Worm (Caenorhabditis elegans) whole organism, dauer: ENCODE results near the gene lgc-17.

Experiments used
- unc-62 ChIP-seq: sonication (generic microtip); optimal IDR thresholded peaks from 2 replicates; lab custom pipeline; 2017; ENCODE audit warnings: missing biosample characterization, missing genetic modification reagents, missing genetic modification characterization

lgc-17 gene

ce11 chrX:12164943-12165342 lies 43.6 kb downstream of the lgc-17 start:
- TF ChIP-seq unc-62 (GFP tag; lab: Kevin White, UChicago): no peak

DNA sequence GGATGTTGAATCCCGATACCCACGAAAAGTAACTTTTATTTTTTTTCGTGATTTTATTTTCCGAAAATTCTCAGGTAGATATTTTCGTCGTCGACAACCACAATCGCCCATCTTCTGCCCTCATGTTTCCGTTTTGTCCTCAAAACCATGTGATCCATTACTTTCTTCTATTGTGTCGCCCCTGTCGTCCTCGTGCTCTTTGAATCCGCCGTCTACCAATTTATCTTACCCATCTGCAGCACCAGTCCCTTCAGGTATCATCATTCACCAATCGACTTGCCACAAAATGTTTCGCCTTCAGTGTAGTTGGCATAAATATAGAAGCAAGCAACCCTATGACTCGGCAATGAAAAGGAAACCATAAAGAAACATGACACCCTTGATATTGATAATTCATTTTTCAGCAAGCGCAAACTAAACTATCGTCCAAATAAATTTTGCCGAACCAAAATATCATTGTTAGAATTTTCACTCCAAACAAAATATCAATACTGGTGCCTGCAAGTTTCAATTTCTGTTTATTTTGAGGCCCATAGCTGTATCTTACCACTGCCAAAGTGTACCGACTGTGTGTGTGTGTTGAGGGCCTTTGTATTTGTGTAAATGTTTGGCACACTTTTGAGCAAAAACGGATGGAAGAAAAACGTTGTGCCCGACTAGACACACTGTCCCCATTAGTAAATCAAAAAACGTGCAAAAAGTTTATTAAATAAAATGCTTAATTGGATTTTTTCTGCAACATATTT lies 46.4 kb downstream of the lgc-17 start:
- no peak for TF ChIP-seq unc-62 (GFP tag; lab: Kevin White, UChicago)

DNA sequence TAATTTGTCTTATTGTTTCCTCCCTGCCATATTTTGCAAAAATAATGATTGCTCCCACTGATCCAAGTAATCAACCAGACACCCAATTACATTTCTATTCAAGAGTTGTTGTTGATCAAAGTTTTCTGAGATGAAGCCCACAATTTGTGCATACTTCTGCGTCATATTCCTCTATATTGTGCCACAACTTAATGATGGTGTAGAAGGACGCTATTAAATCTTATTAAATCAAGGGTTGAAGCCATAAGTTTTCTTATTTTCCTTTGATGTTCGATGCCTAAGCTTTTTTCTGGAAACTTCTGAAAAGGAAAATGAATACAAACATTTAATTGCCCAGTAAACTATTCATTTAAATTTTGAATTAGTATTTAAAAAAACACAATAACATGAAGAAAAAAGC lies 47.4 kb downstream of the lgc-17 start:
- TF ChIP-seq unc-62 (GFP tag; lab: Kevin White, UChicago): no peak

DNA sequence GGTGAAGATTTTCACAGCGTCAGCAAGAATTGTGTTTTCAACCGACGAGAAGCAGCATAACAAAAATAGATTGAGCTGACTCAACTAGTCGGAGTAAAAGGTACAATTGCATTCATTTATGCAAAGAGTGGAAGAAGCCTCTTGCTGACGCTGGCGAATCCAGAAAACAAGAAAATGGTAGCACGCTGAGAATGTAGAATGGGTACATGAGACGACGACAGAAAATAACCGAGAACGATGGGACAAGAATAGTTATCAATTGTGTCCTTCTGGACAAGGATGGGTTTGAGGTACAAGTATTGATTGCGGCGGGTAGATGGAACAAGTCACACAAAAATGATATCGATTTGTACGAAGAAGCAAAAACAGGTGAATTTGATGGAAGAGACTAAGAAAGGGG lies 48.0 kb downstream of the lgc-17 start:
- TF ChIP-seq unc-62 (GFP tag; lab: Kevin White, UChicago): no peak

DNA sequence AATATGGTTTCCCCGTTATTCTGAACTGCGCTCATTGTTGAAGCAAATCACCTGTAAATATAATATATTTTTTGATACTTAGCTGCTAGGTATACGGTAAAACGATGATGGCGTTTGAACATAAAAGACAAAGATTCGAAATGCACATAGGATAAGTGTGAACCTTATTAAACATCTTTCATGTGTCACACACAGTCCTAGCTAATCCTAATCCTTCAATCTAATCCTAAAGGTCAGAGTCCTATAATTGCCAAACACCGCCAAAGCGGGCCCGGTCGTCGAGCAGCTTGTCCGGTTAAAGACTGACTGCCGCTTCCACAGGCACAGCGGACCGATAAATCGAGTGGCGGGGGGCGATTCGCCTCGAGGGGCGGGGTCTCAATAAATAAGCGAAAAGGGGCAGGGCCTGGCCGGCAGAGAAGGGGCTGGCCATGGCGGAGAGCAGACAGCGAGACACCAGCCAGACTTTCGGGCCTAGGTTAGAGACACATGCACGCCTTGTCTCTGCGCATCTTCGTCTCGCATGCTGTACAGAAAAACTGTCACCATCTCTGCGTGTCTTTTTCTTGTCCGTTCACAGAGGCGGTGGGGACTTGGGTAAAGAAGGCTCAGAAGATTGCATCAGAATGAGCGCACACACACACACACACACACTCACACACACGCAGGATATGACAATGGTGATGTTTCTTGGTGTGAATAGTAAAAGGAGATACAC lies 50.4 kb downstream of the lgc-17 start, which contains the start of gene F57G12.1:
F57G12.1 (minus strand) TSS at position 51 of the 718 bp plus-strand sequence.
- TF ChIP-seq unc-62 (GFP tag; lab: Kevin White, UChicago): no peak

- no peak for TF ChIP-seq unc-62 (GFP tag; lab: Kevin White, UChicago)
Measured at ce11 chrX:12172482-12173134, 51.2 kb downstream of the lgc-17 start.

- no peak for TF ChIP-seq unc-62 (GFP tag; lab: Kevin White, UChicago)
Measured at ce11 chrX:12173989-12174388, 52.6 kb downstream of the lgc-17 start.
